Worm (Caenorhabditis elegans) whole organism, late embryonic: Measurements from ENCODE around the gene srx-56.

Experiments used
- C08G9.2 ChIP-seq: sonication (generic microtip); optimal IDR thresholded peaks from 2 replicates; lab custom pipeline; 2016; ENCODE audit warnings: mild to moderate bottlenecking, missing genetic modification characterization, moderate library complexity, missing compliant biosample characterization
- C38D4.7 ChIP-seq: fragments of 200-800 bp; sonication (Bioruptor generic); optimal IDR thresholded peaks from 2 replicates; lab custom pipeline; 2018; ENCODE audit warnings: mild to moderate bottlenecking, missing genetic modification characterization, moderate library complexity, missing compliant biosample characterization
- F13H6.1 ChIP-seq: sonication (generic microtip); optimal IDR thresholded peaks from 2 replicates; lab custom pipeline; 2016; ENCODE audit warnings: missing genetic modification characterization, missing compliant biosample characterization
- K02D7.2 ChIP-seq: sonication (generic microtip); optimal IDR thresholded peaks from 2 replicates; lab custom pipeline; 2017; ENCODE audit warnings: mild to moderate bottlenecking, missing genetic modification characterization, missing compliant biosample characterization
- K09A11.1 ChIP-seq: sonication (generic microtip); optimal IDR thresholded peaks from 2 replicates; lab custom pipeline; 2017; ENCODE audit warnings: antibody characterized with exemption, mild to moderate bottlenecking, missing genetic modification characterization, missing compliant biosample characterization; ENCODE audit not compliant: insufficient read depth
- T23F11.4 ChIP-seq: fragments of 200-800 bp; sonication (Bioruptor generic); optimal IDR thresholded peaks from 2 replicates; lab custom pipeline; 2018; ENCODE audit warnings: mild to moderate bottlenecking, missing genetic modification characterization, missing compliant biosample characterization
- Y22D7AL.16 ChIP-seq: sonication (generic microtip); optimal IDR thresholded peaks from 2 replicates; lab custom pipeline; 2016; ENCODE audit warnings: missing genetic modification characterization, missing compliant biosample characterization
- ceh-18 ChIP-seq: sonication (generic microtip); optimal IDR thresholded peaks from 2 replicates; lab custom pipeline; 2016; ENCODE audit warnings: missing genetic modification characterization, missing compliant biosample characterization
- ceh-19 ChIP-seq: fragments of 200-800 bp; sonication (Bioruptor generic); optimal IDR thresholded peaks from 2 replicates; lab custom pipeline; 2018; ENCODE audit warnings: mild to moderate bottlenecking, missing genetic modification characterization, missing compliant biosample characterization
- ceh-24 ChIP-seq: sonication (generic microtip); optimal IDR thresholded peaks from 2 replicates; lab custom pipeline; 2016; ENCODE audit warnings: mild to moderate bottlenecking, missing genetic modification characterization, missing compliant biosample characterization
- ceh-48 ChIP-seq: sonication (generic microtip); optimal IDR thresholded peaks from 2 replicates; lab custom pipeline; 2016; ENCODE audit warnings: missing genetic modification characterization, inconsistent platforms, missing compliant biosample characterization
- ceh-6 ChIP-seq: fragments of 200-800 bp; sonication (Bioruptor generic); optimal IDR thresholded peaks from 2 replicates; lab custom pipeline; 2018; ENCODE audit warnings: mild to moderate bottlenecking, missing genetic modification characterization, missing compliant biosample characterization
- ceh-9 ChIP-seq: sonication (generic microtip); optimal IDR thresholded peaks from 2 replicates; lab custom pipeline; 2016; ENCODE audit warnings: mild to moderate bottlenecking, missing genetic modification characterization, inconsistent platforms, missing compliant biosample characterization
- che-1 ChIP-seq: sonication (generic microtip); optimal IDR thresholded peaks from 2 replicates; lab custom pipeline; 2016; ENCODE audit warnings: mild to moderate bottlenecking, missing genetic modification characterization, missing compliant biosample characterization
- dmd-4 ChIP-seq: sonication (generic microtip); optimal IDR thresholded peaks from 2 replicates; lab custom pipeline; 2016; ENCODE audit warnings: borderline replicate concordance, missing genetic modification characterization, missing compliant biosample characterization
- dve-1 ChIP-seq: sonication (generic microtip); optimal IDR thresholded peaks from 2 replicates; lab custom pipeline; 2017; ENCODE audit warnings: antibody characterized with exemption, mild to moderate bottlenecking, missing genetic modification characterization, missing compliant biosample characterization
- ets-4 ChIP-seq: sonication (generic microtip); optimal IDR thresholded peaks from 2 replicates; lab custom pipeline; 2016; ENCODE audit warnings: missing genetic modification characterization, missing compliant biosample characterization
- eyg-1 ChIP-seq: sonication (generic microtip); optimal IDR thresholded peaks from 2 replicates; lab custom pipeline; 2016; ENCODE audit warnings: missing genotype, missing genetic modification characterization, missing compliant biosample characterization
- fkh-6 ChIP-seq: sonication (generic microtip); optimal IDR thresholded peaks from 2 replicates; lab custom pipeline; 2016; ENCODE audit warnings: missing genetic modification characterization, missing compliant biosample characterization
- gmeb-2 ChIP-seq: sonication (generic microtip); optimal IDR thresholded peaks from 2 replicates; lab custom pipeline; 2016; ENCODE audit warnings: missing genetic modification characterization, inconsistent platforms, missing compliant biosample characterization
- hlh-13 ChIP-seq: fragments of 200-800 bp; sonication (Bioruptor generic); optimal IDR thresholded peaks from 2 replicates; lab custom pipeline; 2018; ENCODE audit warnings: mild to moderate bottlenecking, missing genetic modification characterization, missing compliant biosample characterization
- hlh-30 ChIP-seq: sonication (generic microtip); optimal IDR thresholded peaks from 2 replicates; lab custom pipeline; 2017; ENCODE audit warnings: antibody characterized with exemption, missing genetic modification characterization, missing compliant biosample characterization; ENCODE audit not compliant: insufficient read depth
- hlh-6 ChIP-seq: sonication (generic microtip); optimal IDR thresholded peaks from 2 replicates; lab custom pipeline; 2016; ENCODE audit warnings: missing genotype, missing genetic modification characterization, missing compliant biosample characterization
- lim-6 ChIP-seq: sonication (generic microtip); optimal IDR thresholded peaks from 2 replicates; lab custom pipeline; 2016; ENCODE audit warnings: missing genetic modification characterization, missing compliant biosample characterization
- mec-3 ChIP-seq: sonication (generic microtip); optimal IDR thresholded peaks from 2 replicates; lab custom pipeline; 2016; ENCODE audit warnings: borderline replicate concordance, missing genetic modification characterization, missing compliant biosample characterization
- nfya-1 ChIP-seq: sonication (generic microtip); optimal IDR thresholded peaks from 2 replicates; lab custom pipeline; 2017; ENCODE audit warnings: missing genetic modification characterization, mild to moderate bottlenecking, missing compliant biosample characterization, antibody characterized with exemption, moderate library complexity
- nhr-11 ChIP-seq: fragments of 150-350 bp; optimal IDR thresholded peaks from 2 replicates; lab custom pipeline; 2014; ENCODE audit warnings: missing biosample characterization, missing genetic modification characterization
- nhr-232 ChIP-seq: sonication (generic microtip); optimal IDR thresholded peaks from 2 replicates; lab custom pipeline; 2016; ENCODE audit warnings: missing genetic modification characterization, missing compliant biosample characterization
- pag-3 ChIP-seq: sonication (generic microtip); optimal IDR thresholded peaks from 2 replicates; lab custom pipeline; 2016; ENCODE audit warnings: missing compliant biosample characterization, missing genetic modification characterization, borderline replicate concordance
- pat-9 ChIP-seq: fragments of 200-800 bp; sonication (Bioruptor generic); optimal IDR thresholded peaks from 2 replicates; lab custom pipeline; 2018; ENCODE audit warnings: mild to moderate bottlenecking, missing genetic modification characterization, moderate library complexity, missing compliant biosample characterization
- pha-2 ChIP-seq: sonication (generic microtip); optimal IDR thresholded peaks from 2 replicates; lab custom pipeline; 2017; ENCODE audit warnings: mild to moderate bottlenecking, missing genetic modification characterization, missing compliant biosample characterization
- pha-4 ChIP-seq: fragments of 150-350 bp; optimal IDR thresholded peaks from 2 replicates; lab custom pipeline; 2018; ENCODE audit warnings: missing biosample characterization, missing genetic modification reagents, missing genetic modification characterization
- ref-2 ChIP-seq: sonication (generic microtip); optimal IDR thresholded peaks from 2 replicates; lab custom pipeline; 2016; ENCODE audit warnings: missing genetic modification characterization, missing compliant biosample characterization
- rnt-1 ChIP-seq: sonication (generic microtip); optimal IDR thresholded peaks from 2 replicates; lab custom pipeline; 2016; ENCODE audit warnings: missing genetic modification characterization, missing compliant biosample characterization
- sdc-2 ChIP-seq: sonication (generic microtip); optimal IDR thresholded peaks from 2 replicates; lab custom pipeline; 2016; ENCODE audit warnings: missing genotype, missing genetic modification characterization, missing compliant biosample characterization
- sox-4 ChIP-seq: sonication (generic microtip); optimal IDR thresholded peaks from 2 replicates; lab custom pipeline; 2017; ENCODE audit warnings: mild to moderate bottlenecking, missing genetic modification characterization, inconsistent platforms, missing compliant biosample characterization
- syd-9 ChIP-seq: sonication (generic microtip); optimal IDR thresholded peaks from 2 replicates; lab custom pipeline; 2016; ENCODE audit warnings: mild to moderate bottlenecking, missing genetic modification characterization, moderate library complexity, missing compliant biosample characterization
- ttx-3 ChIP-seq: sonication (generic microtip); optimal IDR thresholded peaks from 2 replicates; lab custom pipeline; 2016; ENCODE audit warnings: missing genetic modification reagents, missing genetic modification characterization, missing compliant biosample characterization
- unc-3 ChIP-seq, 2 experiments: fragments of 200-800 bp in 1 of 2; sonication (Bioruptor generic) in 1 of 2; sonication (generic microtip) in 1 of 2; conservative IDR thresholded peaks in 1 of 2; optimal IDR thresholded peaks in 1 of 2; 2 replicates each; pipeline versions ENCODE4 v1.3.6 to Lab custom; 2016 to 2022; ENCODE audit warnings: missing compliant biosample characterization in 2 of 2, missing genetic modification characterization in 2 of 2, missing genetic modification reagents in 1 of 2
- unc-55 ChIP-seq: sonication (generic microtip); optimal IDR thresholded peaks from 2 replicates; lab custom pipeline; 2017; ENCODE audit warnings: missing biosample characterization, missing genetic modification reagents, missing genetic modification characterization
- unc-86 ChIP-seq: sonication (generic microtip); optimal IDR thresholded peaks from 2 replicates; lab custom pipeline; 2016; ENCODE audit warnings: missing genetic modification characterization, missing compliant biosample characterization
- zip-5 ChIP-seq: sonication (generic microtip); optimal IDR thresholded peaks from 2 replicates; lab custom pipeline; 2016; ENCODE audit warnings: missing genetic modification characterization, missing compliant biosample characterization
- ztf-16 ChIP-seq: sonication (generic microtip); optimal IDR thresholded peaks from 2 replicates; lab custom pipeline; 2017; ENCODE audit warnings: missing genetic modification characterization, missing compliant biosample characterization

Gene srx-56

ce11 chrV:7399202-7399601 lies 25.0 kb downstream of the srx-56 start, which contains the start of gene gst-41:
Gene gst-41 (minus strand): TSS chrV:7399302.
- TF ChIP-seq pha-4 (tag; lab: Kevin White, UChicago), result no peak
- TF ChIP-seq ceh-9 (tag; lab: Kevin White, UChicago), result no peak
- TF ChIP-seq eyg-1 (tag; lab: Kevin White, UChicago), result no peak
- TF ChIP-seq hlh-30 (tag; lab: Kevin White, UChicago), result no peak
- no peak for TF ChIP-seq sdc-2
- TF ChIP-seq sox-4 (tag; lab: Kevin White, UChicago), result no peak
- no peak for TF ChIP-seq nhr-232
- no peak for TF ChIP-seq pat-9 (tag; lab: Kevin White, UChicago)
- no peak for TF ChIP-seq pha-2 (tag; lab: Kevin White, UChicago)
- TF ChIP-seq ceh-48, result no peak
- TF ChIP-seq dmd-4 (tag; lab: Kevin White, UChicago), result no peak
- no peak for TF ChIP-seq zip-5 (tag; lab: Kevin White, UChicago)
- TF ChIP-seq che-1 (tag; lab: Kevin White, UChicago), result no peak
- no peak for TF ChIP-seq ttx-3 (tag; lab: Kevin White, UChicago)
- no peak for TF ChIP-seq K09A11.1 (tag; lab: Kevin White, UChicago)

DNA sequence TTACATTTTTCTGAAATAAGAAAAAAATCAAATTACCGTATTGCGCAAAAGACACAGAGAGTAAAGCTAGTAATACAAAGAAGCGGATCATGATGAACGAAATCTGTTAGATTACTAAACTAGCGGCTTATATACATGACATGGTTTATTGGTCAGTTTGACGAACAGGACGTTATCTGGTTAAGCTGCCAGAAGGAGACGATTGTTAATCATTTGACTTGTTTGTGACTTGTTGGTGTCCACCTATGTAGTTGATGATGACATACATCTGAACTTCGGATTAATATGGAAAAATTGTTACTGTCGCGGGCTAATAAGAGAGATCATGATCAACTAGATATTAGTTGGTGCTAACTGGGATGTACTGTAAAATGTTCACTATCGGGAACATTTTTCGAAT lies 25.9 kb downstream of the srx-56 start, which contains the start of gene cnc-9:
cnc-9 (minus strand) TSS at position 101 of the 400 bp plus-strand sequence.
- TF ChIP-seq ceh-19 (GFP tag; lab: Kevin White, UChicago), result no peak
- no peak for TF ChIP-seq ztf-16 (tag; lab: Kevin White, UChicago)
- TF ChIP-seq sdc-2, result no peak
- TF ChIP-seq unc-3 (GFP tag; conservative IDR thresholded peaks at IDR 0.05; lab: Robert Waterston, UW), result no peak
- TF ChIP-seq unc-3 (tag; optimal IDR thresholded peaks at IDR 0.05; lab: Kevin White, UChicago), result no peak
- TF ChIP-seq ceh-18 (tag; lab: Kevin White, UChicago), result no peak
- TF ChIP-seq F13H6.1, result no peak
- TF ChIP-seq pag-3 (tag; lab: Kevin White, UChicago), result no peak
- no peak for TF ChIP-seq fkh-6 (tag; lab: Kevin White, UChicago)
- no peak for TF ChIP-seq ref-2
- TF ChIP-seq, all 69 proteins: peak for 0

ce11 chrV:7400588-7400987 lies 26.4 kb downstream of the srx-56 start, which contains the start of gene srx-60:
Gene srx-60 (plus strand): TSS chrV:7400888.
- TF ChIP-seq T23F11.4 (no peak), rnt-1 (no peak), pha-4 (tag; lab: Kevin White, UChicago) (no peak), gmeb-2 (tag; lab: Kevin White, UChicago) (no peak), ets-4 (tag; lab: Kevin White, UChicago) (no peak), ceh-6 (no peak), hlh-30 (tag; lab: Kevin White, UChicago) (no peak), dve-1 (no peak), unc-86 (tag; lab: Kevin White, UChicago) (no peak), ceh-24 (tag; lab: Kevin White, UChicago) (no peak), ceh-18 (tag; lab: Kevin White, UChicago) (no peak), K09A11.1 (tag; lab: Kevin White, UChicago) (no peak), mec-3 (tag; lab: Kevin White, UChicago) (no peak), hlh-13 (no peak), fkh-6 (tag; lab: Kevin White, UChicago) (no peak), unc-55 (no peak), pat-9 (tag; lab: Kevin White, UChicago) (no peak)

DNA sequence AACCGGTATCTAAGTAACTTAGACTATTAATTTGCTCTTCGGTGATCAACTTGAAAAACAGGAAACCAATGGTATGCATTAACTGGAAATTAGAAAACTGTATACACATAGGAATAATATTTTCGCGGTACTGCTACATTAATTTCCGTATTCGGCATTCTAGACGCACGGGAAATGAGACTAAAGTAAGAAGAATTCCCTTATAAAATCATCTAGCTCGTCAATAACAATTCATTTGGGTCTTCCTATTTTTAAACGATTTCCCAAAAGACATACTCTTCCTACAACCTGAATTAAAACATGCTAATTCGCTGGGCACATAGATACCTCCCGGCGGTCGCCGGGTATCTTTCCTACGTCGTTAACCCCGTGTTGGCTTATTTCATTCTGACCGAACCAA lies 28.2 kb downstream of the srx-56 start, which contains the start of gene srj-13:
srj-13 (plus strand) TSS at position 301 of the 400 bp plus-strand sequence.
- TF ChIP-seq che-1 (tag; lab: Kevin White, UChicago) (no peak), C38D4.7 (GFP tag; lab: Kevin White, UChicago) (no peak), lim-6 (tag; lab: Kevin White, UChicago) (no peak), hlh-30 (tag; lab: Kevin White, UChicago) (no peak), hlh-6 (tag; lab: Kevin White, UChicago) (no peak), K02D7.2 (no peak), Y22D7AL.16 (tag; lab: Kevin White, UChicago) (no peak), hlh-13 (no peak), C08G9.2 (tag; lab: Kevin White, UChicago) (no peak), syd-9 (no peak), pag-3 (tag; lab: Kevin White, UChicago) (no peak), sox-4 (tag; lab: Kevin White, UChicago) (no peak), K09A11.1 (tag; lab: Kevin White, UChicago) (no peak), nhr-232 (no peak), nhr-11 (tag; lab: Kevin White, UChicago) (no peak), nfya-1 (tag; lab: Kevin White, UChicago) (no peak)
